Worm (Caenorhabditis elegans) whole organism, L3 larva: ENCODE data around the gene vrk-1.

Experiments
- R02D3.7 ChIP-seq: fragments of 150-350 bp; optimal IDR thresholded peaks from 2 replicates; lab custom pipeline; 2014; ENCODE audit warnings: missing biosample characterization, missing genetic modification characterization
- aly-2 ChIP-seq: fragments of 150-350 bp; optimal IDR thresholded peaks from 2 replicates; lab custom pipeline; 2014; ENCODE audit warnings: missing biosample characterization, missing genetic modification characterization
- egl-27 ChIP-seq: sonication (generic microtip); optimal IDR thresholded peaks from 4 replicates; lab custom pipeline; 2017; ENCODE audit warnings: missing biosample characterization, missing genetic modification reagents, missing genetic modification characterization
- nhr-237 ChIP-seq: fragments of 150-350 bp; optimal IDR thresholded peaks from 2 replicates; lab custom pipeline; 2014; ENCODE audit warnings: missing biosample characterization, missing genetic modification characterization

DNA sequence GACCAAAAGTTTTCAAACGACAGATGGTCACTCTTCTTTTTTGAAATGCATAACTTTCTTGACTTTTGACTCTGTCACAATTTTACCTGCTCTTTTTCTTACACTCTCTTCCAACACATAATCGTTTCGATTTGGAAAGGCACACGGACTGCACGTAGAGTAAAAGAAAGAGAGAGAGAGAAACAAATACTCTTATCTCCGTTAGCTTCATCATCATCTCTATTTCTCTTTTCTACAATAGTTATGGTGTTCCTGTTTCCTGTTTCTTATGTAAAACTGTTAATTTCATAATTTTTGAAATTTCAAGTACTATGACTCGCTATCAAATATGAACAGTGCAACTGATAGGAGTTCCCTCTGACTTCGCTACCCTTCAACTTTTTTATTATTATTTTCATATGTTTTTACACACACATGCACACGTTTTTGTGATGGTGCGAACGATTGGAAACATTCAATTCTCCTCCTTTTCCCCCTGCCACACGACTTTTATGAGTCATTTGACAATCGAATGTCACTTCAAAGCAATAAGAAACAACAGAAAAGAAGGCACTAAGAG is 8.4 kb downstream of the vrk-1 start:
- TF ChIP-seq aly-2 (tag; lab: Kevin White, UChicago) (no peak), nhr-237 (tag; lab: Kevin White, UChicago) (no peak), egl-27 (tag; lab: Kevin White, UChicago) (no peak), R02D3.7 (no peak)
